Worm (Caenorhabditis elegans): ENCODE results near the gene wbp-2.

ce11 chrII:9347444-9347843 lies 17.9 kb downstream of the wbp-2 start:
- TF ChIP-seq unc-62 (GFP tag; optimal IDR thresholded peaks at IDR 0.05) (no peak), elt-3 (tag; optimal IDR thresholded peaks at IDR 0.05) (no peak), elt-2 (tag; optimal IDR thresholded peaks at IDR 0.05) (no peak), zag-1 (tag; optimal IDR thresholded peaks at IDR 0.05) (no peak), fkh-4 (tag; optimal IDR thresholded peaks at IDR 0.05; ENCODE audit: borderline replicate concordance) (no peak), nhr-90 (tag; optimal IDR thresholded peaks at IDR 0.05; ENCODE audit: poor library complexity) (no peak), blmp-1 (tag; optimal IDR thresholded peaks at IDR 0.05) (no peak), unc-98 (GFP tag; IDR thresholded peaks at IDR 0.05) (no peak), fkh-10 (GFP tag; optimal IDR thresholded peaks at IDR 0.05) (no peak), mef-2 (tag; optimal IDR thresholded peaks at IDR 0.05) (no peak), zip-4 (GFP tag; optimal IDR thresholded peaks at IDR 0.05) (no peak)
